ENCODE assay signal across 3 fruit fly cellular contexts in genomic region chrX:11451027-11451572, dm6.
A peak's percentile ranks its signal among the peaks of the same experiment; 100 is the strongest.
TF ChIP-seq lines count a peak whose summit lies in the region.

No protein-coding gene starts in this region.

TF ChIP-seq in whole organism, embryonic, 481 proteins besides CTCF, POLR2A, EP300 and RAD21 (continued from another document and continues in another):
- TF ChIP-seq CG9215 (GFP tag; IDR thresholded peaks at IDR 0.05; lab: Robert Waterston, UW) (peak; percentile 52; the same call in 1 of the 2 replicates), CG13296 (GFP tag; optimal IDR thresholded peaks at IDR 0.05; lab: Kevin White, UChicago) (peak; percentile 57), tgo (GFP tag; IDR thresholded peaks at IDR 0.05; lab: Robert Waterston, UW) (peak; percentile 63), CG9817 (tag; optimal IDR thresholded peaks at IDR 0.05; lab: Kevin White, UChicago) (peak; percentile 41), Poxn (GFP tag; IDR thresholded peaks at IDR 0.05; lab: Robert Waterston, UW) (no peak), Fer1 (GFP tag; optimal IDR thresholded peaks at IDR 0.05; lab: Kevin White, UChicago) (peak; percentile 46), Taf1 (GFP tag; IDR thresholded peaks at IDR 0.05; lab: Robert Waterston, UW) (peak; percentile 47), YL-1 (GFP tag; optimal IDR thresholded peaks at IDR 0.05; lab: Kevin White, UChicago) (no peak), bsh (GFP tag; optimal IDR thresholded peaks at IDR 0.05; lab: Kevin White, UChicago) (peak in 1 of 2 experiments; percentile 2), CG14050 (GFP tag; IDR thresholded peaks at IDR 0.05; lab: Robert Waterston, UW) (peak; percentile 42; the same call in 2 of the 3 replicates), CG6854 (GFP tag; optimal IDR thresholded peaks at IDR 0.05; lab: Kevin White, UChicago) (no peak), BtbVII (GFP tag; optimal IDR thresholded peaks at IDR 0.05; lab: Kevin White, UChicago) (peak; percentile 19), CG3163 (GFP tag; optimal IDR thresholded peaks at IDR 0.05; lab: Kevin White, UChicago) (peak; percentile 1), yki (optimal IDR thresholded peaks at IDR 0.05; lab: Kevin White, UChicago) (no peak), HmgD (GFP tag; optimal IDR thresholded peaks at IDR 0.05; lab: Kevin White, UChicago) (no peak), CG10274 (GFP tag; optimal IDR thresholded peaks at IDR 0.05; lab: Kevin White, UChicago) (peak; percentile 9), mam (GFP tag; optimal IDR thresholded peaks at IDR 0.05; lab: Kevin White, UChicago) (peak; percentile 51), kay (GFP tag; optimal IDR thresholded peaks at IDR 0.05; lab: Kevin White, UChicago) (peak; percentile 7), lilli (GFP tag; optimal IDR thresholded peaks at IDR 0.05; lab: Kevin White, UChicago) (peak; percentile 67), CG14014 (GFP tag; IDR thresholded peaks at IDR 0.05; lab: Robert Waterston, UW) (peak; percentile 59), Blimp-1 (GFP tag; optimal IDR thresholded peaks at IDR 0.05; lab: Kevin White, UChicago) (peak; percentile 7), CG2678 (tag; optimal IDR thresholded peaks at IDR 0.05; lab: Kevin White, UChicago) (peak; percentile 58), Atf6 (GFP tag; IDR thresholded peaks at IDR 0.05; lab: Robert Waterston, UW) (peak; percentile 67), Lpt (GFP tag; optimal IDR thresholded peaks at IDR 0.05; lab: Kevin White, UChicago) (no peak), fd96Cb (tag; optimal IDR thresholded peaks at IDR 0.05; lab: Kevin White, UChicago) (peak; percentile 2), CG34422 (GFP tag; IDR thresholded peaks at IDR 0.05; lab: Robert Waterston, UW) (0 out of 3 replicates have a peak, but pooled peaks have one; percentile 30), wek (GFP tag; optimal IDR thresholded peaks at IDR 0.05; lab: Kevin White, UChicago) (peak; percentile 2), Hmr (GFP tag; optimal IDR thresholded peaks at IDR 0.05; lab: Kevin White, UChicago) (peak; percentile 44), CG31224 (GFP tag; IDR thresholded peaks at IDR 0.05; lab: Robert Waterston, UW) (peak; percentile 41; the same call in 1 of the 2 replicates), zfh1 (GFP tag; IDR thresholded peaks at IDR 0.05; lab: Robert Waterston, UW) (0 out of 3 replicates have a peak, but pooled peaks have one; percentile 43), CG6272 (GFP tag; IDR thresholded peaks at IDR 0.05; lab: Robert Waterston, UW) (peak; percentile 35; the same call in 1 of the 2 replicates), CHES-1-like (GFP tag; optimal IDR thresholded peaks at IDR 0.05; lab: Kevin White, UChicago) (peak; percentile 16), vvl (GFP tag; IDR thresholded peaks at IDR 0.05; lab: Robert Waterston, UW) (peak; percentile 77; the same call in 1 of the 2 replicates), Ada2b (GFP tag; IDR thresholded peaks at IDR 0.05; lab: Robert Waterston, UW) (peak; percentile 64), Bdp1 (GFP tag; optimal IDR thresholded peaks at IDR 0.05; lab: Kevin White, UChicago) (no peak), CG11085 (GFP tag; IDR thresholded peaks at IDR 0.05; lab: Robert Waterston, UW) (peak; percentile 60; the same call in 1 of the 2 replicates), tin (GFP tag; optimal IDR thresholded peaks at IDR 0.05; lab: Kevin White, UChicago) (peak; percentile 21), Hsf (GFP tag; optimal IDR thresholded peaks at IDR 0.05; lab: Kevin White, UChicago) (peak; percentile 27), CG15073 (GFP tag; optimal IDR thresholded peaks at IDR 0.05; lab: Kevin White, UChicago) (peak; percentile 13), dati (GFP tag; IDR thresholded peaks at IDR 0.05; lab: Robert Waterston, UW) (no peak), E2f2 (GFP tag; IDR thresholded peaks at IDR 0.05; lab: Robert Waterston, UW) (peak; percentile 24; the same call in 1 of the 2 replicates), az2 (GFP tag; optimal IDR thresholded peaks at IDR 0.05; lab: Kevin White, UChicago) (peak; percentile 17)

TF ChIP-seq in whole organism, prepupa, 60 proteins besides CTCF, POLR2A, EP300 and RAD21 (continued from another document):
- TF ChIP-seq CG11902 (GFP tag; optimal IDR thresholded peaks at IDR 0.05; lab: Kevin White, UChicago): no peak
- no peak for TF ChIP-seq CG6808 (GFP tag; optimal IDR thresholded peaks at IDR 0.05; lab: Kevin White, UChicago)
- TF ChIP-seq Sox15 (GFP tag; optimal IDR thresholded peaks at IDR 0.05; lab: Kevin White, UChicago): no peak
- no peak for TF ChIP-seq CG10669 (GFP tag; optimal IDR thresholded peaks at IDR 0.05; lab: Kevin White, UChicago)
- TF ChIP-seq Sox14 (GFP tag; optimal IDR thresholded peaks at IDR 0.05; lab: Kevin White, UChicago): no peak
- no peak for TF ChIP-seq dsx (GFP tag; optimal IDR thresholded peaks at IDR 0.05; lab: Kevin White, UChicago; ENCODE audit: poor library complexity, severe bottlenecking)
- peak; percentile 6 for TF ChIP-seq Eip75B (GFP tag; optimal IDR thresholded peaks at IDR 0.05; lab: Kevin White, UChicago)
- no peak for TF ChIP-seq CG9139 (GFP tag; optimal IDR thresholded peaks at IDR 0.05; lab: Kevin White, UChicago)
- TF ChIP-seq CG15336 (GFP tag; IDR thresholded peaks at IDR 0.05; lab: Robert Waterston, UW): peak; percentile 72
- TF ChIP-seq CG8632 (GFP tag; optimal IDR thresholded peaks at IDR 0.05; lab: Kevin White, UChicago): no peak
- peak; percentile 8 for TF ChIP-seq esn (GFP tag; optimal IDR thresholded peaks at IDR 0.05; lab: Kevin White, UChicago)
- TF ChIP-seq ss (GFP tag; optimal IDR thresholded peaks at IDR 0.05; lab: Kevin White, UChicago): no peak
- TF ChIP-seq achi (GFP tag; optimal IDR thresholded peaks at IDR 0.05; lab: Kevin White, UChicago): peak; percentile 10
- TF ChIP-seq Ets96B (tag; optimal IDR thresholded peaks at IDR 0.05; lab: Kevin White, UChicago): no peak
- peak; percentile 52 for TF ChIP-seq dac (GFP tag; optimal IDR thresholded peaks at IDR 0.05; lab: Kevin White, UChicago)
- peak; percentile 23 for TF ChIP-seq CG31627 (GFP tag; optimal IDR thresholded peaks at IDR 0.05; lab: Kevin White, UChicago)
- no peak for TF ChIP-seq fd85E (GFP tag; optimal IDR thresholded peaks at IDR 0.05; lab: Kevin White, UChicago)
- TF ChIP-seq CG11762 (GFP tag; optimal IDR thresholded peaks at IDR 0.05; lab: Kevin White, UChicago; ENCODE audit: insufficient read depth): no peak
- peak; percentile 60 for TF ChIP-seq pdm3 (GFP tag; optimal IDR thresholded peaks at IDR 0.05; lab: Kevin White, UChicago)
- no peak for TF ChIP-seq Sox102F (GFP tag; optimal IDR thresholded peaks at IDR 0.05; lab: Kevin White, UChicago)
- no peak for TF ChIP-seq CG6792 (GFP tag; optimal IDR thresholded peaks at IDR 0.05; lab: Kevin White, UChicago)
- peak; percentile 56 for TF ChIP-seq Hr4 (GFP tag; optimal IDR thresholded peaks at IDR 0.05; lab: Kevin White, UChicago)
- TF ChIP-seq net (GFP tag; optimal IDR thresholded peaks at IDR 0.05; lab: Kevin White, UChicago): peak; percentile 35
- TF ChIP-seq CG8119 (GFP tag; IDR thresholded peaks at IDR 0.05; lab: Robert Waterston, UW): peak; percentile 73; the same call in 2 of the 3 replicates
- no peak for TF ChIP-seq Ets21C (GFP tag; optimal IDR thresholded peaks at IDR 0.05; lab: Kevin White, UChicago)
- no peak for TF ChIP-seq Blimp-1 (GFP tag; optimal IDR thresholded peaks at IDR 0.05; lab: Kevin White, UChicago)
- peak; percentile 66 for TF ChIP-seq OdsH (GFP tag; optimal IDR thresholded peaks at IDR 0.05; lab: Kevin White, UChicago)
- peak; percentile 6 for TF ChIP-seq CG3919 (GFP tag; optimal IDR thresholded peaks at IDR 0.05; lab: Kevin White, UChicago)
- peak; percentile 67 for TF ChIP-seq svp (GFP tag; lab: Kevin White, UChicago)
- peak; percentile 37 for TF ChIP-seq cyc (GFP tag; optimal IDR thresholded peaks at IDR 0.05; lab: Kevin White, UChicago)
- peak; percentile 49 for TF ChIP-seq Hr38 (GFP tag; optimal IDR thresholded peaks at IDR 0.05; lab: Kevin White, UChicago)
- peak; percentile 39; the same call in 1 of the 2 replicates for TF ChIP-seq CG11294 (GFP tag; IDR thresholded peaks at IDR 0.05; lab: Robert Waterston, UW)
- no peak for TF ChIP-seq spab (GFP tag; optimal IDR thresholded peaks at IDR 0.05; lab: Kevin White, UChicago)
- TF ChIP-seq CG4318 (GFP tag; optimal IDR thresholded peaks at IDR 0.05; lab: Kevin White, UChicago): peak; percentile 24
- TF ChIP-seq CG16779 (tag; optimal IDR thresholded peaks at IDR 0.05; lab: Kevin White, UChicago): no peak
- no peak for TF ChIP-seq CG8319 (GFP tag; optimal IDR thresholded peaks at IDR 0.05; lab: Kevin White, UChicago)

TF ChIP-seq in whole organism, wandering third instar larva, 38 proteins besides CTCF, POLR2A, EP300 and RAD21 (continued from another document):
- TF ChIP-seq h (GFP tag; optimal IDR thresholded peaks at IDR 0.05; lab: Kevin White, UChicago) (peak; percentile 65), Dif (GFP tag; optimal IDR thresholded peaks at IDR 0.05; lab: Kevin White, UChicago; ENCODE audit: partially characterized antibody) (no peak), Mio (GFP tag; optimal IDR thresholded peaks at IDR 0.05; lab: Kevin White, UChicago) (no peak), tai (GFP tag; optimal IDR thresholded peaks at IDR 0.05; lab: Kevin White, UChicago) (no peak), HLH106 (tag; optimal IDR thresholded peaks at IDR 0.05; lab: Kevin White, UChicago) (peak; percentile 29), Vsx2 (GFP tag; optimal IDR thresholded peaks at IDR 0.05; lab: Kevin White, UChicago; ENCODE audit: partially characterized antibody) (no peak), CG32264 (GFP tag; optimal IDR thresholded peaks at IDR 0.05; lab: Kevin White, UChicago) (no peak), N (GFP tag; optimal IDR thresholded peaks at IDR 0.05; lab: Kevin White, UChicago) (no peak)
